Worm (Caenorhabditis elegans) whole organism, early embryonic: ENCODE results near the gene wht-4.
A peak's percentile ranks its signal among the peaks of the same experiment; 100 is the strongest.

Experiments
- B0310.2 ChIP-seq: sonication (generic microtip); optimal IDR thresholded peaks from 2 replicates; lab custom pipeline; 2016; ENCODE audit warnings: mild to moderate bottlenecking, missing genetic modification characterization, missing compliant biosample characterization
- F13C5.2 ChIP-seq: sonication (generic microtip); optimal IDR thresholded peaks from 2 replicates; lab custom pipeline; 2017; ENCODE audit warnings: mild to moderate bottlenecking, missing genetic modification characterization, inconsistent platforms, missing compliant biosample characterization
- aly-1 ChIP-seq: sonication (generic microtip); optimal IDR thresholded peaks from 2 replicates; lab custom pipeline; 2016; ENCODE audit warnings: missing genetic modification characterization, missing compliant biosample characterization
- ama-1 ChIP-seq: fragments of 150-350 bp; optimal IDR thresholded peaks from 2 replicates; lab custom pipeline; 2014
- ceh-13 ChIP-seq: fragments of 200-800 bp; sonication (Bioruptor generic); optimal IDR thresholded peaks from 2 replicates; lab custom pipeline; 2018; ENCODE audit warnings: mild to moderate bottlenecking, missing genetic modification characterization, missing compliant biosample characterization
- ceh-36 ChIP-seq: sonication (generic microtip); optimal IDR thresholded peaks from 2 replicates; lab custom pipeline; 2016; ENCODE audit warnings: missing genetic modification characterization, inconsistent platforms, missing compliant biosample characterization
- ets-7 ChIP-seq: sonication (generic microtip); optimal IDR thresholded peaks from 2 replicates; lab custom pipeline; 2016; ENCODE audit warnings: missing genotype, missing genetic modification characterization, missing compliant biosample characterization
- flt-1 ChIP-seq: fragments of 200-800 bp; sonication (Bioruptor generic); IDR thresholded peaks from 2 replicates; pipeline ENCODE4 v1.3.6; 2022; ENCODE audit warnings: missing genetic modification characterization, missing compliant biosample characterization
- hmbx-1 ChIP-seq: sonication (generic microtip); optimal IDR thresholded peaks from 2 replicates; lab custom pipeline; 2016; ENCODE audit warnings: mild to moderate bottlenecking, missing genetic modification characterization, missing compliant biosample characterization
- hmg-4 ChIP-seq: fragments of 200-800 bp; sonication (Bioruptor generic); optimal IDR thresholded peaks from 2 replicates; lab custom pipeline; 2018; ENCODE audit warnings: mild to moderate bottlenecking, missing genetic modification characterization, missing compliant biosample characterization
- hnd-1 ChIP-seq: sonication (generic microtip); optimal IDR thresholded peaks from 2 replicates; lab custom pipeline; 2016; ENCODE audit warnings: missing genetic modification characterization, missing compliant biosample characterization
- pes-1 ChIP-seq: fragments of 200-800 bp; sonication (Bioruptor generic); IDR thresholded peaks from 2 replicates; pipeline ENCODE4 v1.3.6; 2022; ENCODE audit warnings: missing genetic modification reagents, missing genetic modification characterization, missing compliant biosample characterization
- scrt-1 ChIP-seq: fragments of 200-800 bp; sonication (Bioruptor generic); IDR thresholded peaks from 2 replicates; pipeline ENCODE4 v1.3.6; 2022; ENCODE audit warnings: missing genetic modification characterization, missing compliant biosample characterization
- sea-1 ChIP-seq: fragments of 200-800 bp; sonication (Bioruptor generic); conservative IDR thresholded peaks from 2 replicates; pipeline ENCODE4 v1.3.6; 2022; ENCODE audit warnings: missing genetic modification characterization, missing compliant biosample characterization
- tbx-11 ChIP-seq: fragments of 200-800 bp; sonication (Bioruptor generic); IDR thresholded peaks from 2 replicates; pipeline ENCODE4 v1.3.6; 2022; ENCODE audit warnings: missing genetic modification characterization, missing compliant biosample characterization
- tbx-37 ChIP-seq: fragments of 200-800 bp; sonication (Bioruptor generic); conservative IDR thresholded peaks from 2 replicates; pipeline ENCODE4 v1.3.6; 2022; ENCODE audit warnings: missing genetic modification reagents, missing genetic modification characterization, missing compliant biosample characterization
- tra-4 ChIP-seq: sonication (generic microtip); optimal IDR thresholded peaks from 2 replicates; lab custom pipeline; 2017; ENCODE audit warnings: missing genetic modification characterization, missing compliant biosample characterization

wht-4 gene

ce11 chrII:3309963-3310362 is 31.2 kb downstream of the wht-4 start:
- peak; percentile 35; the same call in 1 of the 2 replicates for TF ChIP-seq tbx-37

- TF ChIP-seq scrt-1 (no peak), hmg-4 (GFP tag; lab: Kevin White, UChicago) (no peak), aly-1 (tag; lab: Kevin White, UChicago) (no peak), flt-1 (GFP tag; lab: Robert Waterston, UW) (no peak), tra-4 (no peak), ceh-36 (tag; lab: Kevin White, UChicago) (no peak), ceh-13 (GFP tag; lab: Kevin White, UChicago) (no peak), hmbx-1 (tag; lab: Kevin White, UChicago) (no peak), pes-1 (GFP tag; lab: Robert Waterston, UW) (no peak), sea-1 (GFP tag; lab: Robert Waterston, UW) (no peak), hnd-1 (tag; lab: Kevin White, UChicago) (no peak), tbx-37 (no peak), tbx-11 (GFP tag; lab: Robert Waterston, UW) (no peak), F13C5.2 (tag; lab: Kevin White, UChicago) (no peak)
Measured at ce11 chrII:3310957-3311657, 32.4 kb downstream of the wht-4 start.

ce11 chrII:3313442-3313841 is 34.7 kb downstream of the wht-4 start, which contains the start of gene F39E9.6:
Gene F39E9.6 (minus strand): TSS chrII:3313542.
- TF ChIP-seq hnd-1 (tag; lab: Kevin White, UChicago) = no peak
- no peak for TF ChIP-seq ama-1
- no peak for TF ChIP-seq tra-4
- no peak for TF ChIP-seq ets-7
- TF ChIP-seq sea-1 (GFP tag; lab: Robert Waterston, UW) = no peak
- no peak for TF ChIP-seq hmbx-1 (tag; lab: Kevin White, UChicago)
- no peak for TF ChIP-seq ceh-13 (GFP tag; lab: Kevin White, UChicago)
- no peak for TF ChIP-seq pes-1 (GFP tag; lab: Robert Waterston, UW)
- no peak for TF ChIP-seq ceh-36 (tag; lab: Kevin White, UChicago)
- TF ChIP-seq tbx-11 (GFP tag; lab: Robert Waterston, UW) = no peak
- no peak for TF ChIP-seq flt-1 (GFP tag; lab: Robert Waterston, UW)
- no peak for TF ChIP-seq hmg-4 (GFP tag; lab: Kevin White, UChicago)
- TF ChIP-seq F13C5.2 (tag; lab: Kevin White, UChicago) = no peak
- TF ChIP-seq aly-1 (tag; lab: Kevin White, UChicago) = no peak
- no peak for TF ChIP-seq scrt-1
- no peak for TF ChIP-seq B0310.2 (tag; lab: Kevin White, UChicago)
- TF ChIP-seq tbx-37 = no peak

ce11 chrII:3318839-3319238 is 40.1 kb downstream of the wht-4 start:
- TF ChIP-seq B0310.2 (tag; lab: Kevin White, UChicago) (no peak), ama-1 (no peak), pes-1 (GFP tag; lab: Robert Waterston, UW) (no peak), hnd-1 (tag; lab: Kevin White, UChicago) (no peak), flt-1 (GFP tag; lab: Robert Waterston, UW) (no peak), sea-1 (GFP tag; lab: Robert Waterston, UW) (no peak), hmbx-1 (tag; lab: Kevin White, UChicago) (no peak), F13C5.2 (tag; lab: Kevin White, UChicago) (no peak), tbx-37 (no peak), tbx-11 (GFP tag; lab: Robert Waterston, UW) (no peak)

ce11 chrII:3322257-3322656 is 43.5 kb downstream of the wht-4 start, which contains the start of gene Y46D2A.1:
Gene Y46D2A.1 (plus strand): TSS chrII:3322557.
- TF ChIP-seq tra-4 (no peak), ceh-13 (GFP tag; lab: Kevin White, UChicago) (no peak), ceh-36 (tag; lab: Kevin White, UChicago) (no peak), tbx-37 (no peak), flt-1 (GFP tag; lab: Robert Waterston, UW) (no peak), hmg-4 (GFP tag; lab: Kevin White, UChicago) (no peak)

ce11 chrII:3323179-3323578 is 44.4 kb downstream of the wht-4 start, which contains the start of gene Y46D2A.2:
Gene Y46D2A.2 (minus strand): TSS chrII:3323279.
- TF ChIP-seq ceh-36 (tag; lab: Kevin White, UChicago) (no peak), scrt-1 (no peak), sea-1 (GFP tag; lab: Robert Waterston, UW) (no peak), tbx-11 (GFP tag; lab: Robert Waterston, UW) (no peak), hmbx-1 (tag; lab: Kevin White, UChicago) (no peak), B0310.2 (tag; lab: Kevin White, UChicago) (no peak), ets-7 (no peak), ama-1 (no peak), pes-1 (GFP tag; lab: Robert Waterston, UW) (no peak), tbx-37 (no peak), F13C5.2 (tag; lab: Kevin White, UChicago) (no peak), hnd-1 (tag; lab: Kevin White, UChicago) (no peak), aly-1 (tag; lab: Kevin White, UChicago) (no peak), tra-4 (no peak), hmg-4 (GFP tag; lab: Kevin White, UChicago) (no peak)

ce11 chrII:3327104-3327503 is 48.4 kb downstream of the wht-4 start, which contains the start of gene Y46D2A.3:
Gene Y46D2A.3 (minus strand): TSS chrII:3327204.
- TF ChIP-seq tbx-37 (no peak), hmbx-1 (tag; lab: Kevin White, UChicago) (no peak), hnd-1 (tag; lab: Kevin White, UChicago) (no peak), ets-7 (no peak), aly-1 (tag; lab: Kevin White, UChicago) (no peak), pes-1 (GFP tag; lab: Robert Waterston, UW) (no peak), ceh-13 (GFP tag; lab: Kevin White, UChicago) (no peak), flt-1 (GFP tag; lab: Robert Waterston, UW) (no peak), hmg-4 (GFP tag; lab: Kevin White, UChicago) (no peak), sea-1 (GFP tag; lab: Robert Waterston, UW) (no peak), tbx-11 (GFP tag; lab: Robert Waterston, UW) (no peak), ama-1 (no peak), ceh-36 (tag; lab: Kevin White, UChicago) (no peak), F13C5.2 (tag; lab: Kevin White, UChicago) (no peak), B0310.2 (tag; lab: Kevin White, UChicago) (no peak)
